Fruit fly (Drosophila melanogaster) S2 (cell line): ENCODE measurements around the gene Sfp93F.

Experiments
- CG8478 ChIP-seq: fragments of >200 bp; optimal IDR thresholded peaks from 2 replicates; lab custom pipeline; 2018
- CTCF ChIP-seq, 2 experiments: fragments of >200 bp; optimal IDR thresholded peaks; 2 replicates each; lab custom pipeline; 2018

DNA sequence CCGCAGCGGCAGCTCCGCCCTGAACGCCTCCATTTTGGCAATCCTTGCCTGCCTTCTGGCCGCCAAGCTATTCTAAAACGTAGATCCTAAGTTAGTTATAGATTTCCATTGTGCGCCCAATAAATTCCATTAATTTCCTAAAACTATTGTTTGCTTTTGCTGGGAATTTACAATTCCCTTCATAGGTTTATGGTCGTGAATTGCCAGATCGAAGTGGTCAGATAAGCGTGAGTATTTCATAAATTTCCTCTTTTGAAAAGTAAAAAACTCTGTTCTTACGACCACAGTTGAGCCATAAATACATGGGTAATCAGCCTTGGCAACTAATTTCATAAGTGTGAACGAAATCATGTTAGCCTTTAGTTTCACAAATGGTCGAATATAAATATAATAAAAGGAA, 17.0 kb upstream of the Sfp93F start:
- TF ChIP-seq CG8478 (lab: Kevin White, UChicago) (no peak), CTCF (optimal IDR thresholded peaks at IDR 0.05; lab: Kevin White, UChicago) (no peak)
